Worm (Caenorhabditis elegans) whole organism, L1 larva: Measurements from ENCODE around the gene spp-22.

ENCODE experiments used
- C04F5.9 ChIP-seq: sonication (generic microtip); optimal IDR thresholded peaks from 2 replicates; lab custom pipeline; 2016; ENCODE audit warnings: missing genetic modification characterization, missing compliant biosample characterization
- C16A3.4 ChIP-seq: fragments of 150-350 bp; optimal IDR thresholded peaks from 2 replicates; lab custom pipeline; 2014; ENCODE audit warnings: missing biosample characterization, missing genetic modification characterization
- C34B4.2 ChIP-seq: sonication (generic microtip); optimal IDR thresholded peaks from 2 replicates; lab custom pipeline; 2017; ENCODE audit warnings: mild to moderate bottlenecking, missing genetic modification characterization, missing compliant biosample characterization
- F16B12.6 ChIP-seq: fragments of 150-350 bp; optimal IDR thresholded peaks from 2 replicates; lab custom pipeline; 2014; ENCODE audit warnings: missing biosample characterization, missing genetic modification characterization
- aha-1 ChIP-seq: fragments of 150-350 bp; optimal IDR thresholded peaks from 2 replicates; lab custom pipeline; 2014; ENCODE audit warnings: missing biosample characterization, missing genetic modification characterization
- alr-1 ChIP-seq: fragments of 200-800 bp; sonication (Bioruptor generic); optimal IDR thresholded peaks from 2 replicates; lab custom pipeline; 2018; ENCODE audit warnings: borderline replicate concordance, mild to moderate bottlenecking, missing genetic modification characterization, missing compliant biosample characterization
- blmp-1 ChIP-seq: fragments of 150-350 bp; optimal IDR thresholded peaks from 2 replicates; lab custom pipeline; 2014; ENCODE audit warnings: missing biosample characterization, missing genetic modification characterization
- ceh-63 ChIP-seq: fragments of 200-800 bp; sonication (Bioruptor generic); optimal IDR thresholded peaks from 2 replicates; lab custom pipeline; 2018; ENCODE audit warnings: mild to moderate bottlenecking, missing genetic modification characterization, missing compliant biosample characterization
- ceh-8 ChIP-seq: fragments of 200-800 bp; sonication (Bioruptor generic); optimal IDR thresholded peaks from 2 replicates; lab custom pipeline; 2018; ENCODE audit warnings: mild to moderate bottlenecking, missing genetic modification characterization, moderate library complexity, missing compliant biosample characterization
- ceh-82 ChIP-seq, 3 experiments: fragments of 150-350 bp in 1 of 3; sonication (generic microtip) in 2 of 3; optimal IDR thresholded peaks; 2 replicates each; lab custom pipeline; 2014 to 2017; ENCODE audit warnings: missing biosample characterization in 3 of 3, missing genetic modification characterization in 3 of 3
- dpl-1 ChIP-seq, 3 experiments: fragments of 150-350 bp in 2 of 3; sonication (generic microtip) in 1 of 3; optimal IDR thresholded peaks; 2 replicates each; lab custom pipeline; 2014 to 2017; ENCODE audit warnings: missing biosample characterization in 3 of 3, missing genetic modification characterization in 3 of 3, missing genetic modification reagents in 3 of 3
- dsc-1 ChIP-seq: sonication (generic microtip); optimal IDR thresholded peaks from 2 replicates; lab custom pipeline; 2016; ENCODE audit warnings: mild to moderate bottlenecking, missing genetic modification characterization, missing compliant biosample characterization
- efl-3 ChIP-seq: fragments of 200-800 bp; sonication (Bioruptor generic); optimal IDR thresholded peaks from 2 replicates; lab custom pipeline; 2018; ENCODE audit warnings: mild to moderate bottlenecking, missing genetic modification characterization, missing compliant biosample characterization
- egl-13 ChIP-seq: sonication (generic microtip); optimal IDR thresholded peaks from 2 replicates; lab custom pipeline; 2016; ENCODE audit warnings: missing genotype, missing genetic modification reagents, missing genetic modification characterization, missing compliant biosample characterization
- egl-27 ChIP-seq, 2 experiments: fragments of 150-350 bp in 1 of 2; sonication (generic microtip); optimal IDR thresholded peaks; 3 replicates each; lab custom pipeline; 2017 to 2018; ENCODE audit warnings: missing biosample characterization in 2 of 2, missing genetic modification characterization in 2 of 2, missing genetic modification reagents in 2 of 2
- elt-2 ChIP-seq: sonication (generic microtip); optimal IDR thresholded peaks from 2 replicates; lab custom pipeline; 2016; ENCODE audit warnings: missing genetic modification characterization, mild to moderate bottlenecking, inconsistent platforms, missing compliant biosample characterization, missing genetic modification reagents
- elt-3 ChIP-seq, 6 experiments: fragments of 150-350 bp in 1 of 6; sonication (generic microtip); optimal IDR thresholded peaks; 2 replicates each; lab custom pipeline; 2017 to 2018; ENCODE audit warnings: missing biosample characterization in 6 of 6, missing genetic modification characterization in 6 of 6, inconsistent platforms in 1 of 6
- ets-5 ChIP-seq: fragments of 200-800 bp; sonication (Bioruptor generic); IDR thresholded peaks from 2 replicates; pipeline ENCODE4 v1.3.6; 2022; ENCODE audit warnings: missing genetic modification characterization, missing compliant biosample characterization
- fkh-10 ChIP-seq: sonication (generic microtip); optimal IDR thresholded peaks from 2 replicates; lab custom pipeline; 2017; ENCODE audit warnings: missing biosample characterization, missing genetic modification reagents, missing genetic modification characterization
- fkh-4 ChIP-seq: sonication (generic microtip); optimal IDR thresholded peaks from 2 replicates; lab custom pipeline; 2016; ENCODE audit warnings: missing compliant biosample characterization, missing genetic modification characterization, borderline replicate concordance
- fkh-8 ChIP-seq: sonication (generic microtip); optimal IDR thresholded peaks from 2 replicates; lab custom pipeline; 2016; ENCODE audit warnings: mild to moderate bottlenecking, missing genetic modification characterization, missing compliant biosample characterization
- hlh-4 ChIP-seq: sonication (generic microtip); optimal IDR thresholded peaks from 2 replicates; lab custom pipeline; 2016; ENCODE audit warnings: mild to moderate bottlenecking, missing genetic modification characterization, missing compliant biosample characterization
- hpl-2 ChIP-seq: fragments of 150-350 bp; optimal IDR thresholded peaks from 2 replicates; lab custom pipeline; 2014; ENCODE audit warnings: missing biosample characterization, missing genetic modification reagents, missing genetic modification characterization
- irx-1 ChIP-seq: sonication (generic microtip); optimal IDR thresholded peaks from 2 replicates; lab custom pipeline; 2016; ENCODE audit warnings: missing genetic modification characterization, missing compliant biosample characterization
- isw-1 ChIP-seq: fragments of 200-800 bp; sonication (Bioruptor generic); IDR thresholded peaks from 2 replicates; pipeline ENCODE4 v1.3.6; 2022; ENCODE audit warnings: missing genetic modification characterization, missing compliant biosample characterization
- jun-1 ChIP-seq: fragments of 150-350 bp; optimal IDR thresholded peaks from 2 replicates; lab custom pipeline; 2014; ENCODE audit warnings: missing biosample characterization, missing genetic modification reagents, missing genetic modification characterization
- lin-13 ChIP-seq: fragments of 150-350 bp; optimal IDR thresholded peaks from 2 replicates; lab custom pipeline; 2014; ENCODE audit warnings: missing biosample characterization, missing genetic modification reagents, missing genetic modification characterization
- lin-15B ChIP-seq: fragments of 150-350 bp; sonication (generic microtip); optimal IDR thresholded peaks from 3 replicates; lab custom pipeline; 2014; ENCODE audit warnings: missing biosample characterization, missing genetic modification characterization
- mab-9 ChIP-seq: fragments of 200-800 bp; sonication (Bioruptor generic); IDR thresholded peaks from 2 replicates; pipeline ENCODE4 v1.3.6; 2022; ENCODE audit warnings: missing genetic modification reagents, missing genetic modification characterization, missing compliant biosample characterization
- mdl-1 ChIP-seq, 2 experiments: fragments of 150-350 bp; optimal IDR thresholded peaks; 2 replicates each; lab custom pipeline; 2014 to 2017; ENCODE audit warnings: missing biosample characterization in 2 of 2, missing genetic modification characterization in 2 of 2, inconsistent platforms in 1 of 2
- nhr-11 ChIP-seq: fragments of 150-350 bp; optimal IDR thresholded peaks from 2 replicates; lab custom pipeline; 2014; ENCODE audit warnings: missing biosample characterization, missing genetic modification characterization
- nhr-12 ChIP-seq: sonication (generic microtip); optimal IDR thresholded peaks from 2 replicates; lab custom pipeline; 2017; ENCODE audit warnings: missing biosample characterization, missing genetic modification characterization
- nhr-20 ChIP-seq: sonication (generic microtip); optimal IDR thresholded peaks from 2 replicates; lab custom pipeline; 2016; ENCODE audit warnings: mild to moderate bottlenecking, missing genetic modification characterization, missing compliant biosample characterization
- nhr-237 ChIP-seq: fragments of 150-350 bp; optimal IDR thresholded peaks from 2 replicates; lab custom pipeline; 2014; ENCODE audit warnings: missing biosample characterization, missing genetic modification characterization
- nhr-28 ChIP-seq: fragments of 150-350 bp; optimal IDR thresholded peaks from 2 replicates; lab custom pipeline; 2014; ENCODE audit warnings: missing biosample characterization, missing genetic modification characterization
- nhr-47 ChIP-seq: sonication (generic microtip); optimal IDR thresholded peaks from 2 replicates; lab custom pipeline; 2016; ENCODE audit warnings: mild to moderate bottlenecking, missing genetic modification characterization, moderate library complexity, missing compliant biosample characterization
- nhr-71 ChIP-seq: sonication (generic microtip); optimal IDR thresholded peaks from 2 replicates; lab custom pipeline; 2016; ENCODE audit warnings: mild to moderate bottlenecking, missing genetic modification characterization, moderate library complexity, missing compliant biosample characterization
- nhr-76 ChIP-seq: sonication (generic microtip); optimal IDR thresholded peaks from 2 replicates; lab custom pipeline; 2017; ENCODE audit warnings: missing biosample characterization, missing genetic modification characterization
- nhr-77 ChIP-seq: fragments of 150-350 bp; optimal IDR thresholded peaks from 2 replicates; lab custom pipeline; 2014; ENCODE audit warnings: missing biosample characterization, missing genetic modification characterization
- nhr-85 ChIP-seq: sonication (generic microtip); peaks from one replicate; lab custom pipeline; 2016; ENCODE audit warnings: missing genetic modification characterization, inconsistent platforms, missing compliant biosample characterization
- pqm-1 ChIP-seq: sonication (generic microtip); optimal IDR thresholded peaks from 3 replicates; lab custom pipeline; 2017; ENCODE audit warnings: missing biosample characterization, missing genetic modification characterization
- skn-1 ChIP-seq: fragments of 150-350 bp; optimal IDR thresholded peaks from 2 replicates; lab custom pipeline; 2014; ENCODE audit warnings: missing biosample characterization, missing genetic modification characterization
- snpc-4 ChIP-seq: fragments of 150-350 bp; optimal IDR thresholded peaks from 2 replicates; lab custom pipeline; 2014; ENCODE audit warnings: missing biosample characterization, missing genetic modification characterization
- snu-23 ChIP-seq: sonication (generic microtip); optimal IDR thresholded peaks from 2 replicates; lab custom pipeline; 2016; ENCODE audit warnings: missing genetic modification characterization, missing compliant biosample characterization
- sox-4 ChIP-seq: sonication (generic microtip); optimal IDR thresholded peaks from 2 replicates; lab custom pipeline; 2016; ENCODE audit warnings: missing genetic modification characterization, missing compliant biosample characterization
- sptf-1 ChIP-seq: fragments of 150-350 bp; optimal IDR thresholded peaks from 2 replicates; lab custom pipeline; 2014; ENCODE audit warnings: missing biosample characterization, missing genetic modification characterization
- sup-37 ChIP-seq: fragments of 200-800 bp; sonication (Bioruptor generic); optimal IDR thresholded peaks from 2 replicates; lab custom pipeline; 2018; ENCODE audit warnings: mild to moderate bottlenecking, missing genetic modification characterization, missing compliant biosample characterization
- swsn-7 ChIP-seq: sonication (generic microtip); optimal IDR thresholded peaks from 2 replicates; lab custom pipeline; 2016; ENCODE audit warnings: missing genetic modification characterization, missing compliant biosample characterization
- unc-130 ChIP-seq: fragments of 150-350 bp; optimal IDR thresholded peaks from 2 replicates; lab custom pipeline; 2017; ENCODE audit warnings: missing biosample characterization, missing genetic modification characterization, inconsistent platforms
- unc-62 ChIP-seq: fragments of 150-350 bp; optimal IDR thresholded peaks from 2 replicates; lab custom pipeline; 2014; ENCODE audit warnings: missing biosample characterization, missing genetic modification reagents, missing genetic modification characterization
- unc-86 ChIP-seq: sonication (generic microtip); optimal IDR thresholded peaks from 2 replicates; lab custom pipeline; 2016; ENCODE audit warnings: missing genetic modification characterization, missing compliant biosample characterization
- vab-15 ChIP-seq: sonication (generic microtip); optimal IDR thresholded peaks from 2 replicates; lab custom pipeline; 2017; ENCODE audit warnings: missing genotype, mild to moderate bottlenecking, missing genetic modification characterization, missing compliant biosample characterization
- xbp-1 ChIP-seq: sonication (generic microtip); optimal IDR thresholded peaks from 2 replicates; lab custom pipeline; 2016; ENCODE audit warnings: missing genetic modification characterization, missing compliant biosample characterization
- zip-4 ChIP-seq: fragments of 200-800 bp; sonication (Bioruptor generic); optimal IDR thresholded peaks from 2 replicates; lab custom pipeline; 2018; ENCODE audit warnings: mild to moderate bottlenecking, missing genetic modification characterization, moderate library complexity, missing compliant biosample characterization

spp-22 gene

DNA sequence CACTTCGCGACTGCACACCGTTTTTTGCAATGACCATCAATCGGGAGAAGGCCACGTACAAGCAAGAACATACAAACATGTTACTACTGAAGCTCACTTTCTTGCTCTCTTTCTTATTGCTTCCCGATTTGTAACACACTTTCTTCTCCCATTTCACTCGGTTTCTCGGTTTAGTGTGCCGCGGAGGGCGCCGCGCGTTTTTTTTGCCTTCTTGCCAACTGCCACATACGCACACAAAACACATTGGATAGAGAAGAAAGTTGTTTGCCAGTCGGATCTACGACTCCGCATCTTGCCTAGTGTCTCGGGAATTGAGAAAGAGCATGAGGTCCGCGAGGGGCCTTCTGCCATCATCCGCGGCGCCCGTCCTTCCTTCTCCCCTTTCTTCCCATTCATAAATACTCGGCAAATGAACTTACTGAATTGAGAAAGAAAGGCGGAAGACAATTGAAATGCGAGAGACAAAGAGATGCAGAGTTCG, 23.3 kb downstream of the spp-22 start:
- TF ChIP-seq fkh-4 (tag; lab: Kevin White, UChicago) = no peak
- TF ChIP-seq nhr-47 (tag; lab: Kevin White, UChicago) = peak; percentile 57
- no peak for TF ChIP-seq hpl-2 (GFP tag; lab: Kevin White, UChicago)
- TF ChIP-seq sup-37 (GFP tag; lab: Kevin White, UChicago) = peak; percentile 21
- TF ChIP-seq zip-4 (GFP tag; lab: Kevin White, UChicago) = no peak
- TF ChIP-seq unc-86 (tag; lab: Kevin White, UChicago) = peak; percentile 67
- TF ChIP-seq isw-1 (GFP tag; lab: Robert Waterston, UW) = no peak; the same call in 1 of the 2 replicates
- TF ChIP-seq dsc-1 (tag; lab: Kevin White, UChicago) = peak; percentile 73
- peak; percentile 95 for TF ChIP-seq fkh-10
- TF ChIP-seq nhr-85 (tag; lab: Kevin White, UChicago) = no peak
- peak; percentile 3 for TF ChIP-seq ceh-8 (GFP tag; lab: Kevin White, UChicago)
- peak in 1 of 2 experiments; percentile 38 for TF ChIP-seq mdl-1 (tag; optimal IDR thresholded peaks at IDR 0.05; lab: Kevin White, UChicago)
- no peak for TF ChIP-seq snpc-4 (tag; lab: Kevin White, UChicago)
- no peak for TF ChIP-seq nhr-28 (tag; lab: Kevin White, UChicago)
- TF ChIP-seq C04F5.9 (tag; lab: Kevin White, UChicago) = no peak
- TF ChIP-seq blmp-1 (tag; lab: Kevin White, UChicago) = no peak
- TF ChIP-seq ets-5 (GFP tag; lab: Robert Waterston, UW) = no peak
- peak; percentile 58 for TF ChIP-seq xbp-1 (tag; lab: Kevin White, UChicago)
- peak; percentile 63 for TF ChIP-seq snu-23 (GFP tag; lab: Kevin White, UChicago)
- no peak for TF ChIP-seq nhr-237 (tag; lab: Kevin White, UChicago)
- no peak for TF ChIP-seq vab-15 (tag; lab: Kevin White, UChicago)
- no peak for TF ChIP-seq jun-1
- no peak for TF ChIP-seq nhr-77 (tag; lab: Kevin White, UChicago)
- no peak for TF ChIP-seq ceh-63 (GFP tag; lab: Kevin White, UChicago)
- TF ChIP-seq nhr-12 = no peak
- TF ChIP-seq pqm-1 (tag; lab: Kevin White, UChicago) = no peak
- no peak for TF ChIP-seq mab-9
- TF ChIP-seq fkh-8 = peak; percentile 20
- TF ChIP-seq elt-3 (tag; optimal IDR thresholded peaks at IDR 0.05; lab: Kevin White, UChicago) = no peak
- no peak for TF ChIP-seq lin-15B (tag; lab: Kevin White, UChicago)
- no peak for TF ChIP-seq nhr-76
- TF ChIP-seq nhr-20 (tag; lab: Kevin White, UChicago) = peak; percentile 36
- peak; percentile 7 for TF ChIP-seq skn-1 (tag; lab: Kevin White, UChicago)
- no peak for TF ChIP-seq alr-1 (tag; lab: Kevin White, UChicago)
- TF ChIP-seq lin-13 (GFP tag; lab: Kevin White, UChicago) = no peak
- peak; percentile 74 for TF ChIP-seq swsn-7 (tag; lab: Kevin White, UChicago)
- TF ChIP-seq elt-2 (tag; lab: Kevin White, UChicago) = no peak
- peak; percentile 67 for TF ChIP-seq irx-1 (tag; lab: Kevin White, UChicago)
- TF ChIP-seq hlh-4 (tag; lab: Kevin White, UChicago) = no peak
- peak; percentile 29 to 56 (median 37) for TF ChIP-seq ceh-82 (tag; optimal IDR thresholded peaks at IDR 0.05; lab: Kevin White, UChicago)
- no peak for TF ChIP-seq sox-4 (tag; lab: Kevin White, UChicago)
- no peak for TF ChIP-seq dpl-1 (GFP tag; optimal IDR thresholded peaks at IDR 0.05; lab: Kevin White, UChicago)
- TF ChIP-seq unc-62 (GFP tag; lab: Kevin White, UChicago) = no peak
- TF ChIP-seq aha-1 = no peak
- TF ChIP-seq C34B4.2 (tag; lab: Kevin White, UChicago) = no peak
- TF ChIP-seq egl-13 (tag; lab: Kevin White, UChicago) = peak; percentile 41
- no peak for TF ChIP-seq C16A3.4 (tag; lab: Kevin White, UChicago)
- no peak for TF ChIP-seq sptf-1 (tag; lab: Kevin White, UChicago)
- TF ChIP-seq unc-130 (tag; lab: Kevin White, UChicago) = no peak
- peak; percentile 84 for TF ChIP-seq nhr-71 (tag; lab: Kevin White, UChicago)
- no peak for TF ChIP-seq F16B12.6 (tag; lab: Kevin White, UChicago)
- no peak for TF ChIP-seq efl-3 (GFP tag; lab: Kevin White, UChicago)
- no peak for TF ChIP-seq nhr-11 (tag; lab: Kevin White, UChicago)
- no peak for TF ChIP-seq egl-27 (tag; optimal IDR thresholded peaks at IDR 0.05; lab: Kevin White, UChicago)
